Worm (Caenorhabditis elegans) whole organism, mixed stage, embryonic: ENCODE measurements around the gene hsp-17.

Experiments
- lsy-2 ChIP-seq: fragments of 150-350 bp; optimal IDR thresholded peaks from 2 replicates; lab custom pipeline; 2014; ENCODE audit warnings: missing biosample characterization, missing genetic modification characterization
- mep-1 ChIP-seq: fragments of 150-350 bp; optimal IDR thresholded peaks from 2 replicates; lab custom pipeline; 2017; ENCODE audit warnings: missing biosample characterization, missing genetic modification reagents, missing genetic modification characterization, inconsistent platforms
- nhr-237 ChIP-seq: fragments of 150-350 bp; optimal IDR thresholded peaks from 2 replicates; lab custom pipeline; 2014; ENCODE audit warnings: missing biosample characterization, missing genetic modification characterization
- nhr-76 ChIP-seq: sonication (generic microtip); optimal IDR thresholded peaks from 2 replicates; lab custom pipeline; 2017; ENCODE audit warnings: missing biosample characterization, missing genetic modification characterization
- snpc-4 ChIP-seq: fragments of 150-350 bp; optimal IDR thresholded peaks from 2 replicates; lab custom pipeline; 2014; ENCODE audit warnings: missing biosample characterization, missing genetic modification characterization
- sptf-1 ChIP-seq: sonication (generic microtip); optimal IDR thresholded peaks from 2 replicates; lab custom pipeline; 2017; ENCODE audit warnings: mild to moderate bottlenecking, missing genetic modification characterization, moderate library complexity, missing compliant biosample characterization

ce11 chrV:8351371-8351770 is 34.4 kb downstream of the hsp-17 start, which contains the start of gene srsx-22:
- TF ChIP-seq lsy-2 (tag; lab: Kevin White, UChicago) (no peak), nhr-76 (tag; lab: Kevin White, UChicago) (no peak), nhr-237 (no peak), mep-1 (tag; lab: Kevin White, UChicago) (no peak), sptf-1 (tag; lab: Kevin White, UChicago) (no peak), snpc-4 (tag; lab: Kevin White, UChicago) (no peak)
